Worm (Caenorhabditis elegans): ENCODE data around the gene clec-5.

Gene clec-5

ce11 chrIII:4883429-4883828, at the start of gene clec-5:
Gene clec-5 (minus strand): TSS chrIII:4883606.
- TF ChIP-seq fos-1 (tag; optimal IDR thresholded peaks at IDR 0.05) (peak; percentile 77), nhr-11 (tag; optimal IDR thresholded peaks at IDR 0.05) (no peak), sma-3 (GFP tag; optimal IDR thresholded peaks at IDR 0.05) (no peak)

ce11 chrIII:4932203-4932699, 48.8 kb upstream of the clec-5 start, which contains the start of the genes C26E6.12 and eri-9:
Gene C26E6.12 (minus strand): TSS chrIII:4932253.
Gene eri-9 (plus strand): TSS chrIII:4932450.
- TF ChIP-seq C34F6.9 (tag; optimal IDR thresholded peaks at IDR 0.05) (no peak), lin-13 (GFP tag; optimal IDR thresholded peaks at IDR 0.05) (no peak), nhr-25 (tag; optimal IDR thresholded peaks at IDR 0.05) (no peak), unc-62 (GFP tag; optimal IDR thresholded peaks at IDR 0.05) (no peak)

- TF ChIP-seq lin-13 (GFP tag; optimal IDR thresholded peaks at IDR 0.05) (peak; percentile 64), ZK546.5 (tag; optimal IDR thresholded peaks at IDR 0.05) (no peak), ceh-16 (tag; optimal IDR thresholded peaks at IDR 0.05) (no peak), nhr-237 (tag; optimal IDR thresholded peaks at IDR 0.05) (no peak), nhr-10 (tag; optimal IDR thresholded peaks at IDR 0.05) (no peak), sma-3 (GFP tag; optimal IDR thresholded peaks at IDR 0.05) (peak; percentile 57), sma-9 (GFP tag; optimal IDR thresholded peaks at IDR 0.05) (peak; percentile 38), sma-9 (tag; optimal IDR thresholded peaks at IDR 0.05) (no peak), ztf-1 (GFP tag; conservative IDR thresholded peaks at IDR 0.05) (no peak), F13H6.1 (tag; optimal IDR thresholded peaks at IDR 0.05) (peak; percentile 65), unc-55 (GFP tag; optimal IDR thresholded peaks at IDR 0.05) (peak; percentile 60), nhr-6 (tag; optimal IDR thresholded peaks at IDR 0.05) (no peak), mab-5 (tag; optimal IDR thresholded peaks at IDR 0.05) (no peak), unc-39 (tag; optimal IDR thresholded peaks at IDR 0.05) (no peak), lsy-2 (tag; optimal IDR thresholded peaks at IDR 0.05) (peak; percentile 6 to 76), C34F6.9 (tag; optimal IDR thresholded peaks at IDR 0.05) (peak; percentile 52), mbf-1 (tag; optimal IDR thresholded peaks at IDR 0.05) (no peak), mdl-1 (tag; optimal IDR thresholded peaks at IDR 0.05) (no peak), nhr-11 (tag; optimal IDR thresholded peaks at IDR 0.05) (no peak), R02D3.7 (tag; optimal IDR thresholded peaks at IDR 0.05) (no peak), elt-3 (tag; optimal IDR thresholded peaks at IDR 0.05) (no peak), nhr-25 (tag; optimal IDR thresholded peaks at IDR 0.05) (peak; percentile 64), lin-11 (tag; optimal IDR thresholded peaks at IDR 0.05) (peak; percentile 28), snpc-4 (tag; optimal IDR thresholded peaks at IDR 0.05) (no peak), nhr-12 (tag; optimal IDR thresholded peaks at IDR 0.05) (no peak), gmeb-1 (tag; optimal IDR thresholded peaks at IDR 0.05) (peak; percentile 92), fos-1 (tag; optimal IDR thresholded peaks at IDR 0.05) (peak; percentile 14), elt-1 (tag; optimal IDR thresholded peaks at IDR 0.05) (no peak), nhr-23 (tag; optimal IDR thresholded peaks at IDR 0.05) (no peak), crh-2 (tag; optimal IDR thresholded peaks at IDR 0.05) (peak; percentile 70), zag-1 (tag; optimal IDR thresholded peaks at IDR 0.05) (no peak), unc-62 (GFP tag; optimal IDR thresholded peaks at IDR 0.05) (no peak), sem-4 (tag; optimal IDR thresholded peaks at IDR 0.05) (peak; percentile 16), alr-1 (tag; optimal IDR thresholded peaks at IDR 0.05) (no peak), skn-1 (tag; optimal IDR thresholded peaks at IDR 0.05) (no peak), blmp-1 (tag; optimal IDR thresholded peaks at IDR 0.05; ENCODE audit: insufficient read depth) (no peak), ztf-4 (tag; optimal IDR thresholded peaks at IDR 0.05) (peak; percentile 2), aly-2 (tag; optimal IDR thresholded peaks at IDR 0.05) (no peak), ama-1 (optimal IDR thresholded peaks at IDR 0.05) (no peak)
Measured at ce11 chrIII:4930154-4930679, 46.8 kb upstream of the clec-5 start, which contains the start of gene set-2. Gene set-2 (minus strand): TSS chrIII:4930204.

ce11 chrIII:4924134-4924533, 40.7 kb upstream of the clec-5 start:
- no peak for TF ChIP-seq blmp-1 (tag; optimal IDR thresholded peaks at IDR 0.05; ENCODE audit: insufficient read depth)
- no peak for TF ChIP-seq ztf-11 (tag; optimal IDR thresholded peaks at IDR 0.05)
- TF ChIP-seq alr-1 (tag; optimal IDR thresholded peaks at IDR 0.05), result no peak
- TF ChIP-seq egl-27 (tag; optimal IDR thresholded peaks at IDR 0.05), result no peak
- TF ChIP-seq nhr-23 (tag; optimal IDR thresholded peaks at IDR 0.05), result no peak
- TF ChIP-seq ama-1 (optimal IDR thresholded peaks at IDR 0.05), result no peak
- no peak for TF ChIP-seq nhr-10 (tag; optimal IDR thresholded peaks at IDR 0.05)
- TF ChIP-seq nhr-77 (tag; optimal IDR thresholded peaks at IDR 0.05), result no peak
- TF ChIP-seq lsy-2 (tag; optimal IDR thresholded peaks at IDR 0.05), result no peak
- TF ChIP-seq F13H6.1 (tag; optimal IDR thresholded peaks at IDR 0.05), result no peak
